Worm (Caenorhabditis elegans) whole organism, L1 larva: ENCODE measurements around the gene srx-62.

Source experiments
- C16A3.4 ChIP-seq: fragments of 150-350 bp; optimal IDR thresholded peaks from 2 replicates; lab custom pipeline; 2014; ENCODE audit warnings: missing biosample characterization, missing genetic modification characterization
- F16B12.6 ChIP-seq: fragments of 150-350 bp; optimal IDR thresholded peaks from 2 replicates; lab custom pipeline; 2014; ENCODE audit warnings: missing biosample characterization, missing genetic modification characterization
- Y116A8C.19 ChIP-seq: sonication (generic microtip); optimal IDR thresholded peaks from 2 replicates; lab custom pipeline; 2016; ENCODE audit warnings: missing compliant biosample characterization, missing genetic modification characterization, borderline replicate concordance
- ceh-63 ChIP-seq: fragments of 200-800 bp; sonication (Bioruptor generic); optimal IDR thresholded peaks from 2 replicates; lab custom pipeline; 2018; ENCODE audit warnings: mild to moderate bottlenecking, missing genetic modification characterization, missing compliant biosample characterization
- ceh-82 ChIP-seq, 3 experiments: fragments of 150-350 bp in 1 of 3; sonication (generic microtip) in 2 of 3; optimal IDR thresholded peaks; 2 replicates each; lab custom pipeline; 2014 to 2017; ENCODE audit warnings: missing biosample characterization in 3 of 3, missing genetic modification characterization in 3 of 3
- ceh-90 ChIP-seq: sonication (generic microtip); optimal IDR thresholded peaks from 2 replicates; lab custom pipeline; 2016; ENCODE audit warnings: missing genetic modification characterization, missing compliant biosample characterization
- dsc-1 ChIP-seq: sonication (generic microtip); optimal IDR thresholded peaks from 2 replicates; lab custom pipeline; 2016; ENCODE audit warnings: mild to moderate bottlenecking, missing genetic modification characterization, missing compliant biosample characterization
- efl-1 ChIP-seq, 4 experiments: fragments of 150-350 bp; optimal IDR thresholded peaks in 3 of 4; peaks in 1 of 4; 1 replicate in 1 of 4; 2 replicates in 3 of 4; lab custom pipeline; 2014; ENCODE audit warnings: missing biosample characterization in 2 of 4, missing genetic modification characterization in 2 of 4, missing genetic modification reagents in 2 of 4
- elt-2 ChIP-seq: sonication (generic microtip); optimal IDR thresholded peaks from 2 replicates; lab custom pipeline; 2016; ENCODE audit warnings: missing genetic modification characterization, mild to moderate bottlenecking, inconsistent platforms, missing compliant biosample characterization, missing genetic modification reagents
- elt-3 ChIP-seq, 6 experiments: fragments of 150-350 bp in 1 of 6; sonication (generic microtip); optimal IDR thresholded peaks; 2 replicates each; lab custom pipeline; 2017 to 2018; ENCODE audit warnings: missing biosample characterization in 6 of 6, missing genetic modification characterization in 6 of 6, inconsistent platforms in 1 of 6
- ets-5 ChIP-seq: fragments of 200-800 bp; sonication (Bioruptor generic); IDR thresholded peaks from 2 replicates; pipeline ENCODE4 v1.3.6; 2022; ENCODE audit warnings: missing genetic modification characterization, missing compliant biosample characterization
- fkh-4 ChIP-seq: sonication (generic microtip); optimal IDR thresholded peaks from 2 replicates; lab custom pipeline; 2016; ENCODE audit warnings: missing compliant biosample characterization, missing genetic modification characterization, borderline replicate concordance
- grh-1 ChIP-seq: fragments of 200-800 bp; sonication (Bioruptor generic); IDR thresholded peaks from 2 replicates; pipeline ENCODE4 v1.3.6; 2022; ENCODE audit warnings: missing genetic modification reagents, missing genetic modification characterization, missing compliant biosample characterization
- hlh-17 ChIP-seq: fragments of 200-800 bp; sonication (Bioruptor generic); optimal IDR thresholded peaks from 2 replicates; lab custom pipeline; 2018; ENCODE audit warnings: missing genetic modification characterization, mild to moderate bottlenecking, missing compliant biosample characterization, moderate library complexity, borderline replicate concordance
- lin-15B ChIP-seq: fragments of 150-350 bp; sonication (generic microtip); optimal IDR thresholded peaks from 3 replicates; lab custom pipeline; 2014; ENCODE audit warnings: missing biosample characterization, missing genetic modification characterization
- lin-35 ChIP-seq, 2 experiments: fragments of 150-350 bp; optimal IDR thresholded peaks; 2 replicates each; lab custom pipeline; 2014; ENCODE audit warnings: missing biosample characterization in 2 of 2, missing genetic modification characterization in 2 of 2, missing genetic modification reagents in 2 of 2
- mef-2 ChIP-seq: fragments of 150-350 bp; optimal IDR thresholded peaks from 2 replicates; lab custom pipeline; 2014; ENCODE audit warnings: missing biosample characterization, missing genetic modification characterization
- mep-1 ChIP-seq: fragments of 150-350 bp; optimal IDR thresholded peaks from 2 replicates; lab custom pipeline; 2014; ENCODE audit warnings: missing biosample characterization, missing genetic modification characterization
- nhr-20 ChIP-seq: sonication (generic microtip); optimal IDR thresholded peaks from 2 replicates; lab custom pipeline; 2016; ENCODE audit warnings: mild to moderate bottlenecking, missing genetic modification characterization, missing compliant biosample characterization
- nhr-237 ChIP-seq: fragments of 150-350 bp; optimal IDR thresholded peaks from 2 replicates; lab custom pipeline; 2014; ENCODE audit warnings: missing biosample characterization, missing genetic modification characterization
- nhr-28 ChIP-seq: fragments of 150-350 bp; optimal IDR thresholded peaks from 2 replicates; lab custom pipeline; 2014; ENCODE audit warnings: missing biosample characterization, missing genetic modification characterization
- nhr-47 ChIP-seq: sonication (generic microtip); optimal IDR thresholded peaks from 2 replicates; lab custom pipeline; 2016; ENCODE audit warnings: mild to moderate bottlenecking, missing genetic modification characterization, moderate library complexity, missing compliant biosample characterization
- nhr-71 ChIP-seq: sonication (generic microtip); optimal IDR thresholded peaks from 2 replicates; lab custom pipeline; 2016; ENCODE audit warnings: mild to moderate bottlenecking, missing genetic modification characterization, moderate library complexity, missing compliant biosample characterization
- nhr-84 ChIP-seq: sonication (generic microtip); optimal IDR thresholded peaks from 2 replicates; lab custom pipeline; 2017; ENCODE audit warnings: missing biosample characterization, missing genetic modification characterization
- nhr-90 ChIP-seq: sonication (generic microtip); optimal IDR thresholded peaks from 2 replicates; lab custom pipeline; 2016; ENCODE audit warnings: mild to moderate bottlenecking, missing genetic modification characterization, missing compliant biosample characterization; ENCODE audit not compliant: poor library complexity
- pax-3 ChIP-seq: fragments of 200-800 bp; sonication (Bioruptor generic); optimal IDR thresholded peaks from 2 replicates; lab custom pipeline; 2018; ENCODE audit warnings: mild to moderate bottlenecking, missing genetic modification characterization, moderate library complexity, missing compliant biosample characterization
- rnt-1 ChIP-seq: sonication (generic microtip); optimal IDR thresholded peaks from 2 replicates; lab custom pipeline; 2016; ENCODE audit warnings: mild to moderate bottlenecking, missing genetic modification characterization, moderate library complexity, missing compliant biosample characterization
- sox-4 ChIP-seq: sonication (generic microtip); optimal IDR thresholded peaks from 2 replicates; lab custom pipeline; 2016; ENCODE audit warnings: missing genetic modification characterization, missing compliant biosample characterization
- sup-37 ChIP-seq: fragments of 200-800 bp; sonication (Bioruptor generic); optimal IDR thresholded peaks from 2 replicates; lab custom pipeline; 2018; ENCODE audit warnings: mild to moderate bottlenecking, missing genetic modification characterization, missing compliant biosample characterization
- swsn-7 ChIP-seq: sonication (generic microtip); optimal IDR thresholded peaks from 2 replicates; lab custom pipeline; 2016; ENCODE audit warnings: missing genetic modification characterization, missing compliant biosample characterization
- tbx-2 ChIP-seq: sonication (generic microtip); optimal IDR thresholded peaks from 2 replicates; lab custom pipeline; 2016; ENCODE audit warnings: missing genetic modification characterization, missing compliant biosample characterization
- unc-130 ChIP-seq: fragments of 150-350 bp; optimal IDR thresholded peaks from 2 replicates; lab custom pipeline; 2017; ENCODE audit warnings: missing biosample characterization, missing genetic modification characterization, inconsistent platforms
- unc-86 ChIP-seq: sonication (generic microtip); optimal IDR thresholded peaks from 2 replicates; lab custom pipeline; 2016; ENCODE audit warnings: missing genetic modification characterization, missing compliant biosample characterization
- xbp-1 ChIP-seq: sonication (generic microtip); optimal IDR thresholded peaks from 2 replicates; lab custom pipeline; 2016; ENCODE audit warnings: missing genetic modification characterization, missing compliant biosample characterization

The srx-62 gene

ce11 chrV:3963715-3964114, 32.0 kb downstream of the srx-62 start, which contains the start of gene cyp-34A7:
Gene cyp-34A7, minus strand, starts transcription at chrV:3963815.
- no peak for TF ChIP-seq elt-3 (tag; optimal IDR thresholded peaks at IDR 0.05; lab: Kevin White, UChicago)
- no peak for TF ChIP-seq nhr-90 (tag; lab: Kevin White, UChicago)
- TF ChIP-seq unc-86: no peak
- TF ChIP-seq nhr-28: no peak
- no peak for TF ChIP-seq fkh-4 (tag; lab: Kevin White, UChicago)
- TF ChIP-seq lin-35 (GFP tag; optimal IDR thresholded peaks at IDR 0.05; lab: Kevin White, UChicago): no peak
- no peak for TF ChIP-seq dsc-1 (tag; lab: Kevin White, UChicago)
- TF ChIP-seq sox-4 (tag; lab: Kevin White, UChicago): no peak
- no peak for TF ChIP-seq nhr-71
- no peak for TF ChIP-seq efl-1 (optimal IDR thresholded peaks at IDR 0.05; lab: Kevin White, UChicago)
- no peak for TF ChIP-seq efl-1 (GFP tag; optimal IDR thresholded peaks at IDR 0.05 in 1 of 2; lab: Kevin White, UChicago)
- TF ChIP-seq ceh-63 (GFP tag; lab: Kevin White, UChicago): no peak
- no peak for TF ChIP-seq Y116A8C.19 (tag; lab: Kevin White, UChicago)
- TF ChIP-seq sup-37 (GFP tag; lab: Kevin White, UChicago): no peak
- no peak for TF ChIP-seq grh-1 (GFP tag; lab: Robert Waterston, UW)
- TF ChIP-seq xbp-1 (tag; lab: Kevin White, UChicago): no peak
- no peak for TF ChIP-seq ceh-90

ce11 chrV:3961235-3961634, 34.5 kb downstream of the srx-62 start, which contains the start of gene cyp-34A6:
Gene cyp-34A6, minus strand, starts transcription at chrV:3961335.
- TF ChIP-seq C16A3.4 (no peak), nhr-237 (tag; lab: Kevin White, UChicago) (no peak), nhr-47 (tag; lab: Kevin White, UChicago) (no peak), F16B12.6 (tag; lab: Kevin White, UChicago) (no peak), ceh-63 (GFP tag; lab: Kevin White, UChicago) (no peak), pax-3 (no peak), hlh-17 (GFP tag; lab: Kevin White, UChicago) (no peak), nhr-90 (tag; lab: Kevin White, UChicago) (no peak), elt-2 (no peak), swsn-7 (no peak), Y116A8C.19 (tag; lab: Kevin White, UChicago) (no peak), lin-15B (tag; lab: Kevin White, UChicago) (no peak), unc-130 (tag; lab: Kevin White, UChicago) (no peak), sup-37 (GFP tag; lab: Kevin White, UChicago) (no peak), tbx-2 (tag; lab: Kevin White, UChicago) (no peak), nhr-84 (no peak), ets-5 (GFP tag; lab: Robert Waterston, UW) (no peak)

DNA sequence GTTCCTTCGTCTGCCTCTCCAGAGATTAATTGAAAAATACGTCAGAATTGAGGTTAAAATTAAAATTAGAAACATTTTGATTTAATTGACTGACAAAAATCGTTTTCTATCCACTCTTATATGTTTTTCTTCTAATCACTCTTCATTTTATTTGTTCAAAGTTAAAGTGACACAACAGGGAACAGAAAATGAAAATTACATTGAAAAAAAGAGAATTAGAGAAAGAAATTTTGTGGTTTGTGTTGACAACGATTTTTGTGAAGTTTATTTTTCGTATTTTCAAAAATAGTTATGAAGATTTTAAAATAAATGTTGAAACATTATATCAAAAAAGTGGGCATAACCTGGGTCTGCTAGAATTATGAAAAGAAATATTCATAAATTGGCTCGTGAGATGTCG, 38.1 kb downstream of the srx-62 start, which contains the start of gene cyp-34A5:
Gene cyp-34A5 (minus strand): TSS at position 101 of the 400 bp plus-strand sequence.
- TF ChIP-seq nhr-20 (tag; lab: Kevin White, UChicago): peak; percentile 30
- no peak for TF ChIP-seq C16A3.4

DNA sequence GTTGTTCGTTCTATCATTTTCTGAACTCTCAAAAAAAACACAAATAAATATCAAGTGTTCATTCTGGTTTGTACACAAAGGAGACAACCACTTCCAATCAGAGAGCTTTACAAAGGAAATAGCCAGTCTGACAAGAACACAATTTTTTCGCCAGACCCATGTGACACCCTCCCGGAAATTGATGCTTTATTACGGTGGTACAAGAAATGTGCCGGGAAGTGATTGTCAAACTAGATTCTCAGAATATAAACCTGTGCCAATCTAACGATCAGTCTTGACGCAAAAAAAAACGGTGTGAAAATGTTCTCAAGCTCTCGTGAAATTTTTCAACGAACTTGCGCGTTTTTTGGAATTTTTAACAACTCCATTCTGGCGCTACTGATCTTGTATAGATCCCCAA, 42.0 kb downstream of the srx-62 start, which contains the start of gene str-247:
Gene str-247 (plus strand): TSS at position 301 of the 400 bp plus-strand sequence.
- no peak for TF ChIP-seq nhr-28
- no peak for TF ChIP-seq ceh-82 (tag; optimal IDR thresholded peaks at IDR 0.05; lab: Kevin White, UChicago)
- no peak for TF ChIP-seq rnt-1
- no peak for TF ChIP-seq mef-2 (tag; lab: Kevin White, UChicago)
- no peak for TF ChIP-seq elt-2
- TF ChIP-seq sox-4 (tag; lab: Kevin White, UChicago): no peak
- no peak for TF ChIP-seq mep-1
- TF ChIP-seq swsn-7: no peak
